Worm (Caenorhabditis elegans) whole organism, L4/young adult: ENCODE measurements around the gene ZC250.5.

Experiments used
- W03F9.2 ChIP-seq: fragments of 150-350 bp; optimal IDR thresholded peaks from 2 replicates; lab custom pipeline; 2014; ENCODE audit warnings: missing biosample characterization, missing genetic modification characterization
- dao-5 ChIP-seq: sonication (generic microtip); optimal IDR thresholded peaks from 2 replicates; lab custom pipeline; 2016; ENCODE audit warnings: missing genotype, missing genetic modification characterization, moderate library complexity, missing compliant biosample characterization

- no peak for TF ChIP-seq dao-5
- no peak for TF ChIP-seq W03F9.2
Measured at ce11 chrV:5756193-5756592, 49.4 kb upstream of the ZC250.5 start, which contains the start of gene C53A3.3.
